Worm (Caenorhabditis elegans) whole organism, midembryonic: ENCODE data around the gene K08D10.10.

Experiments
- flt-1 ChIP-seq: fragments of 200-800 bp; sonication (Bioruptor generic); IDR thresholded peaks from 2 replicates; pipeline ENCODE4 v1.3.6; 2022; ENCODE audit warnings: missing genetic modification characterization, missing compliant biosample characterization
- klf-2 ChIP-seq: fragments of 200-800 bp; sonication (Bioruptor generic); conservative IDR thresholded peaks from 2 replicates; pipeline ENCODE4 v1.3.6; 2022; ENCODE audit warnings: missing genetic modification reagents, missing genetic modification characterization, missing compliant biosample characterization
- med-1 ChIP-seq: sonication (generic microtip); optimal IDR thresholded peaks from 2 replicates; lab custom pipeline; 2017; ENCODE audit warnings: missing genetic modification characterization, mild to moderate bottlenecking, missing compliant biosample characterization, antibody characterized with exemption, missing genetic modification reagents; ENCODE audit not compliant: insufficient read depth
- ref-1 ChIP-seq: fragments of 200-800 bp; sonication (Bioruptor generic); conservative IDR thresholded peaks from 2 replicates; pipeline ENCODE4 v1.3.6; 2022; ENCODE audit warnings: missing genetic modification reagents, missing genetic modification characterization, missing compliant biosample characterization
- ztf-23 ChIP-seq: fragments of 200-800 bp; sonication (Bioruptor generic); IDR thresholded peaks from 2 replicates; pipeline ENCODE4 v1.3.6; 2022; ENCODE audit warnings: missing genetic modification reagents, missing genetic modification characterization, missing compliant biosample characterization

- TF ChIP-seq flt-1 (GFP tag; lab: Robert Waterston, UW) (no peak), ref-1 (GFP tag; lab: Robert Waterston, UW) (no peak), ztf-23 (GFP tag; lab: Robert Waterston, UW) (no peak), klf-2 (no peak), med-1 (no peak)
These were observed 25.5 kb downstream of the K08D10.10 start for ce11 chrIV:4177560-4177959.
